Fruit fly (Drosophila melanogaster): ENCODE data around the gene CG32085.

Gene CG32085

DNA sequence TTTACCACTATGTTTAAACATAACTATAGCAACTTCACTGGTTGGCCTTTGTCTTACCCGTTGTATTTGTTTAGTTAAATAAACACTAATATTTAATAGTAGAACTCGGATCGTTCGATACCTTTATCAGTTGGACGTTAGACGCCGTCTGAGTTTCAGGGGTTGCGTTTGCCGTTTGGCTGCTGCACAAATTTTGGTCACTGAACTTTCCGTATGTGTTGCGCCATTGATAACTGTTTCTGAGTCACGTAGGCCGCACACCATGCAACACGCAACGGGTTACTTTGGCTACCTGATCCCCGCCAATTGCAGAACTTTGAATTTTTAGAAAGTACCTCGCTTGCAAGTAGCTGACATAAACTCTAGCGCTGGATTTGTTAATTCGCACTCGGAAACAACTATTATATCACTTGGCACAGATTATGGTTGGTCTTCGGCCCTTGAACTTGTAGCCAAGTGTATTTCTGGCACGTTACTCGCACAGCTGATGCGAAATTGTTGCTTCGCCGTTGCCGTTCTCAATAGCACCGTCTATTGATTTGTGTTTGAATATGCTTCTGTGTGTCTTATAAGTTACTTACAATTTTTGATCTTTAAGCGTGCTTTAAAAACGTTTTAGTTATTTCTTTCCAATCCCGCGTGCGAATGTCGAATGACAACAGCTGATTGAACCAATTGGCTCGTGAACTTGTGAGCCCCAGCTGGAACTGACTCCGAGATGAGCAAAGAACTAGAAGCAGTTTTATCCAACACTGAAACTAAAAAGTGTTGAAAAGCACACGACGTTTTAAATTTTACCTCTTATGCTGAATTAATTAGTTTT lies 16.4 kb upstream of the CG32085 start, which contains the start of gene Dph1 (continued):
- TF ChIP-seq achi (GFP tag; optimal IDR thresholded peaks at IDR 0.05) (peak; percentile 90), Ets21C (GFP tag; optimal IDR thresholded peaks at IDR 0.05) (peak; percentile 83), eg (GFP tag; IDR thresholded peaks at IDR 0.05) (peak; percentile 97), fkh (GFP tag; optimal IDR thresholded peaks at IDR 0.05) (peak; percentile 90), Sox15 (GFP tag; optimal IDR thresholded peaks at IDR 0.05) (peak; percentile 85), CG3032 (tag; optimal IDR thresholded peaks at IDR 0.05) (peak; percentile 87), CG7368 (GFP tag; optimal IDR thresholded peaks at IDR 0.05) (peak; percentile 95), esn (GFP tag; optimal IDR thresholded peaks at IDR 0.05) (peak; percentile 94), CG11294 (GFP tag; IDR thresholded peaks at IDR 0.05) (peak; percentile 79; the same call in 1 of the 2 replicates), CG6163 (GFP tag; IDR thresholded peaks at IDR 0.05) (peak; percentile 96), Hr38 (GFP tag; optimal IDR thresholded peaks at IDR 0.05) (no peak), CG6276 (GFP tag; optimal IDR thresholded peaks at IDR 0.05) (peak; percentile 95), CG16779 (tag; optimal IDR thresholded peaks at IDR 0.05) (peak; percentile 90), CG8119 (GFP tag; IDR thresholded peaks at IDR 0.05) (peak; percentile 93), CG10669 (GFP tag; optimal IDR thresholded peaks at IDR 0.05) (peak; percentile 92), net (GFP tag; optimal IDR thresholded peaks at IDR 0.05) (peak; percentile 94), CG6808 (GFP tag; optimal IDR thresholded peaks at IDR 0.05) (peak; percentile 88), CG1621 (tag; optimal IDR thresholded peaks at IDR 0.05) (peak; percentile 93), CG3919 (GFP tag; optimal IDR thresholded peaks at IDR 0.05) (peak; percentile 93), Eip75B (GFP tag; optimal IDR thresholded peaks at IDR 0.05) (peak; percentile 91), dsx (GFP tag; optimal IDR thresholded peaks at IDR 0.05; ENCODE audit: poor library complexity, severe bottlenecking) (peak; percentile 96)

DNA sequence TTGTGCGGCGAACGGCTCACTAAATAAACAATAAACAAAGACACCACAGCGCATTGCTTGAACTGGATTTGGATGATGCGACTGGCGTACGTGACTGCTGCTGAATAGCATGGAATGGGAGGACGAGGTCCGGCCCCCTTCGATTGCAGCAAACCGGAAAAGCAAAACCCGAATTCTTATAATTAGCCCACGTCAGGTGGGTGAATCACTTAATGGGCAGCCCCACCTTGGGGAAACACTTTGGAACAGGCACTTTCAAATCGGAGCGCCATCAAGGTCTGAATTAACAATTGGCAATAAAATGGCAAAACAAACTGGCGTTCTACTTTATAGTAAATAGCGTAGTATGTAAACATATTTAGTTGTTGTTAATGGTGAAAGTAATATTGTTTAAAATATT lies 15.7 kb upstream of the CG32085 start:
- TF ChIP-seq lz (GFP tag; optimal IDR thresholded peaks at IDR 0.05) (no peak), Hr4 (GFP tag; optimal IDR thresholded peaks at IDR 0.05) (no peak), Eip78C (GFP tag) (peak; percentile 19), acj6 (GFP tag; optimal IDR thresholded peaks at IDR 0.05) (no peak), CG6792 (GFP tag; optimal IDR thresholded peaks at IDR 0.05) (no peak), fkh (GFP tag; optimal IDR thresholded peaks at IDR 0.05) (no peak), Ets21C (GFP tag; optimal IDR thresholded peaks at IDR 0.05) (no peak)

DNA sequence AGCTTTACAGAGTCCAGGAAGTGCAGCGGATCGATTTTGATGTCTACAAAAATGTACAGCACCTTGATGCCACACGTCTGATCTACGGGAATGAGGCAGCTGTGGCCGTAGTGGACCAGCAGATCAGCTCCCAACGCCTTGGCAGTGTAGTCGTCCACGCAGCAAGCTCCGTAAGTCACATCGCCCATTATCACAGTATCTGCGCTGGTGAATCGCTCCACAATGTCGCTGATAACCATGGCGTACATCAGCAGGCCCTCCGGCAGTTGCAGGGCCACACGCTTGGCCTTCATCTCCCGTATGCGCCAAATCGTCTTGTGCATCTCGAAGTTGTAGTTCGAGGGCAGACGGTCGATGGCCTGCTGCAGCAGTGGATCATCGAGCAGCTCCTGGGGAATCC lies 14.9 kb upstream of the CG32085 start:
- TF ChIP-seq dac (GFP tag; optimal IDR thresholded peaks at IDR 0.05) (no peak), OdsH (GFP tag; optimal IDR thresholded peaks at IDR 0.05) (no peak), CG10631 (GFP tag; optimal IDR thresholded peaks at IDR 0.05) (no peak)

DNA sequence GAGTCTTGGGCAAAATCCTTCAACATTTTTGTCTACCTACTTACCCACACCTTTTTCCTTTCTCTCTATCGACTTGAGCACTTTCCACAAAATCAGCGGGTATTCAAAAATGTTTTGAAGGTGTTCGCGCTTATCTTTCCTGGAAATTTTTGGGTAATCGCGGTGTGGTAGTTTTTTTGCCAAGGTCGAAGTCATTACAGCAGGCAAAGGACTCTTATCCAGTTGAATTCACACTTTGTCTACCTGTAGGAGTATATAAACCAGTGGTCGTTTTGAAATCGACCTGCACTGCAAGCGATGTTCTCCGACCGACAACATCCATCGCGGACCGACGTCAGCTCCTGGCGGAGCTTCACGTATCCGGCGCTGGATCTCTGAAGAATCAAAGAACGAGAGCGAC lies 12.7 kb upstream of the CG32085 start:
- TF ChIP-seq CG6808 (GFP tag; optimal IDR thresholded peaks at IDR 0.05), result no peak

DNA sequence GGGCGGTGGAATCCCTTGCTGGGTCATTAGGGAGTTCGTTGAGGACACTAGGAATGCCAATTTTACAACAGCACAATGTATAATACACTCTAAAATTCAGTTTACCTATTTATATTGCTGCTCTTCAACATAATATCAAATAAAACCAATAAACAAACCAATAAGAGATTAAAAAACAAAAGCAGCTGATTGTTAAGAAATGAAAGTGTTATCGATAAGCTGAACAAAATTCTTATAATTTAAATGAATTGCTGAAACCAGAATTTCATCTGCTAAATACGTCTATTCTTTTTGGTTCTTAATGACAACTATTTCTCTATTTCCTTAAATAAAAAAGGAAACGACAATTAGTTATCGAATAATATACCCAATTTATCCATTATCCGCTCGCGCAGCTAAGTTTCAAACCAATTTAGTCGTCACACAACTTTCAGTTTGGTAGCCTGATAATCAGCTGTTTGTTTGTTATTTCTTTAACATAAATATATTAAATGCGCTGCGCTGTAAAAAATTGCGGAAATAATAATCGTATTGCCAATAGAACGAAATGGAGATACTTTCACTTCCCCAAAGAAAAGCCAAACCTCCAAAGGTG lies 11.2 kb upstream of the CG32085 start, which contains the start of the genes Pldn and CG14135:
TSS of gene Pldn (minus strand) at position 197 of the 595 bp plus-strand sequence.
TSS of gene CG14135 (plus strand) at position 369 of the 595 bp plus-strand sequence.
- TF ChIP-seq Blimp-1 (GFP tag; optimal IDR thresholded peaks at IDR 0.05) (peak; percentile 38), CG3032 (tag; optimal IDR thresholded peaks at IDR 0.05) (peak; percentile 2), fkh (GFP tag; optimal IDR thresholded peaks at IDR 0.05) (peak; percentile 62), vri (GFP tag; optimal IDR thresholded peaks at IDR 0.05) (no peak)

All from whole organism, prepupa.